Worm (Caenorhabditis elegans): ENCODE results near the gene hdl-2.
A peak's percentile ranks its signal among the peaks of the same experiment; 100 is the strongest.

Gene hdl-2

DNA sequence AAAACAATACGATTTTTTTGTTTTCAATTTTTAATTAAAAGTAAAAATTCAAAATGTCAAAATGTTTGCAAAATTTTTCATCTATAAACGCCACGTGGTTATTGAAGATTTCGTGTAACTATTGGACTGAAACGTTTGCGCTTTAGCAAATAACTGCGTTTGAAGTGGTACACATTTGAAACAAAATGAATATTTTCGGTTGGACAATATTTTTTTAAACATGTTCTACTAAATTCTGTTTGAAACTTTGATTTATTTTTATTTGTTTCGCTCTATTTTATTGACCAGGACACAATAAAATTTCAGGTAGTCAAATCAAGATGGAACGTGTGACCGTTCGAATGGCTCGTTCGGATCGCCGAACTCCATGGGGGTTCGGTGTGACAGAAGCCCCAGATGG lies 21.8 kb upstream of the hdl-2 start, which contains the start of gene alp-1:
alp-1 (plus strand) TSS at position 301 of the 400 bp plus-strand sequence.
- TF ChIP-seq daf-12 (tag; optimal IDR thresholded peaks at IDR 0.05) (no peak), lin-15B (tag; optimal IDR thresholded peaks at IDR 0.05) (no peak)

ce11 chrIV:8853301-8853700 lies 20.6 kb upstream of the hdl-2 start:
- no peak for TF ChIP-seq unc-39 (tag; optimal IDR thresholded peaks at IDR 0.05)
- TF ChIP-seq elt-2 (tag; optimal IDR thresholded peaks at IDR 0.05) = no peak
- no peak for TF ChIP-seq zag-1 (tag; optimal IDR thresholded peaks at IDR 0.05)
- no peak for TF ChIP-seq nhr-77 (tag; optimal IDR thresholded peaks at IDR 0.05)
- TF ChIP-seq mml-1 (tag; optimal IDR thresholded peaks at IDR 0.05) = no peak
- no peak for TF ChIP-seq ztf-11 (tag; optimal IDR thresholded peaks at IDR 0.05)
- no peak for TF ChIP-seq nfya-1 (tag; optimal IDR thresholded peaks at IDR 0.05; ENCODE audit: insufficient read depth)
- TF ChIP-seq nhr-11 (tag; optimal IDR thresholded peaks at IDR 0.05) = no peak
- TF ChIP-seq ceh-16 (tag; optimal IDR thresholded peaks at IDR 0.05) = no peak
- no peak for TF ChIP-seq elt-3 (tag; optimal IDR thresholded peaks at IDR 0.05)
- no peak for TF ChIP-seq ceh-9 (tag; optimal IDR thresholded peaks at IDR 0.05)
- no peak for TF ChIP-seq nhr-43 (tag; optimal IDR thresholded peaks at IDR 0.05; ENCODE audit: poor library complexity, severe bottlenecking)
- no peak for TF ChIP-seq jun-1 (tag; optimal IDR thresholded peaks at IDR 0.05)

DNA sequence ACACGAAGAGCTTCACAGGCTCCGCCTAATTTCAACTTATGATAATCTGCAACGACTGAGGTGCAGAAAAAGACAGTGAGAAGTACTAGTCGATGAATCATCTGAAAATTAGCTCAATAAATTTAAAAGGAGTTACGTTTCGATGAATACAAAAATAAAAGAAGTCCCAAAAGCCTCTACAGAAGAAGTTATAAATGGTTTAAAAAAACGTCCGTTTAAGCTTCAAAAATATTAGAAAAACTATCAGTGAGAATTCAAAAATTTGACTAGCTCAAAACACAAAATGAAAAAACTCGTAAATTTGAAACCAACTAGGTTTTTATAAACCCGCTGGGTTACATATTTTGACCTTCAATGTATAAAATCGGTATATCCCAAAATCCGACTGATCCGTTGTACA lies 18.0 kb upstream of the hdl-2 start, which contains the start of gene T11B7.5:
T11B7.5 (minus strand) TSS at position 101 of the 400 bp plus-strand sequence.
- no peak for TF ChIP-seq nhr-11 (tag; optimal IDR thresholded peaks at IDR 0.05)
- no peak for TF ChIP-seq ZK546.5 (tag; optimal IDR thresholded peaks at IDR 0.05)
- no peak for TF ChIP-seq ceh-9 (tag; optimal IDR thresholded peaks at IDR 0.05)
- TF ChIP-seq ceh-82 (tag; optimal IDR thresholded peaks at IDR 0.05) = no peak
- TF ChIP-seq nfya-1 (tag; optimal IDR thresholded peaks at IDR 0.05; ENCODE audit: insufficient read depth) = no peak

DNA sequence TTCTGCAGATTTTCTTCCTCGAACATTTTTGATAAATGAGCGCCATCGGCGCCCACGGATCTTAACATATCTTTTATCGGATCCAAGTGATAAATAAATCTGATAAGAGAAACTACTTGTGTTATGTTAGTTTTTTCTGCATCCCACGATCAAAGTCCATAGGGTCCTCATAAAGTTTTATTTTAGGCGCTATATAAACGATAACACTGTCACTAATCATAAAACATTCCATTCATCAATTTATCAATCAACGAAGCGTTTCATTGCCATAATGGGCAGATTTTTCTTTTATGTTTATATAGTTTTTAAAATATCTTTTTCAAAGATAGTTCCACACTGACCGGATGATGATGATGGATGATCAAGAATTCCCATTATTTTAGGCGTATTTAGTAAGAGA lies 9.3 kb upstream of the hdl-2 start:
- no peak for TF ChIP-seq nhr-28 (tag; optimal IDR thresholded peaks at IDR 0.05)
- TF ChIP-seq nhr-23 (tag; optimal IDR thresholded peaks at IDR 0.05) = peak; percentile 13

DNA sequence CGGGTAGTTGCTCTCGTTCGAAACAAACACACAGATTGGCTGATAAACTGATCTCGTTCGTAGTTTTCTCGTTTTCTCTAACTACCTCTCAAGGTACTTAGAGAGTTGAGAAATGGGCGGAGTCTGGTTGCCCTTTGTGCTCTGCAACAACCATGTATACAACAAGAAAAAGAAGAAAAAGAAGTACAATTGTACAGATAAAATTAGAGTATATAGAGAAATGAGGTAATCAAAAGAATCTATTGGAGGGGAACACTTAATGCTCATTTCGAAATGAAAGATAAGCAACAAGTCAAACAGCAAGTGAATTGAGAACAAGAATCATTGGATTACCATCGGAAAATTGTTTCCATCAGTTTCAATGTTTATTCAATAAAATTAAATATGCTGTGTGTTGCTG lies 8.6 kb upstream of the hdl-2 start, which contains the start of gene C09G9.1:
C09G9.1 (minus strand) TSS at position 143 of the 400 bp plus-strand sequence.
- peak; percentile 67 for TF ChIP-seq elt-2 (tag; optimal IDR thresholded peaks at IDR 0.05)
- peak; percentile 44 for TF ChIP-seq pha-4 (tag; optimal IDR thresholded peaks at IDR 0.05)
- TF ChIP-seq nhr-23 (tag; optimal IDR thresholded peaks at IDR 0.05) = no peak

DNA sequence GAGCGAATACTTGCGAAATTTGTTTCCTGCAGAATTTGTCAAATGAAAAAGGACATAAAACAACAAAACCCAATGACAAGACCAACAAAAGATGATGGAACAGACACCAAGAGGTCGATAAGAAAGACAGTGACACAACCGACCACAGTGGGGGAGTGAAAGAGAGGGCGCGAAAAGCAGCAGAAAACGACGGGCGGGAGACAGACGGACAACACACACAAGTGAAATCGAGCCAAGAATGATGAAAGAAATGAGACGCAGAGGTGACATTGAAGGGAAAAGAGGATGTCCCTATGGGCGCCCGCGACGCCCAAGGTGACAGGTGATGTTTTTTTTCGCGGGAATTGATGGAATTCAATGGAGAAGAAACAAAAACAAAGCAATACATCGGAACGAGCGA lies 7.9 kb upstream of the hdl-2 start:
- no peak for TF ChIP-seq mml-1 (tag; optimal IDR thresholded peaks at IDR 0.05)
- TF ChIP-seq unc-62 (GFP tag; optimal IDR thresholded peaks at IDR 0.05) = peak; percentile 84
- no peak for TF ChIP-seq nhr-77 (tag; optimal IDR thresholded peaks at IDR 0.05)
- no peak for TF ChIP-seq nhr-12 (tag; optimal IDR thresholded peaks at IDR 0.05)
- no peak for TF ChIP-seq ceh-9 (tag; optimal IDR thresholded peaks at IDR 0.05)
- TF ChIP-seq lin-15B (tag; optimal IDR thresholded peaks at IDR 0.05) = peak; percentile 21
- TF ChIP-seq fos-1 (tag; optimal IDR thresholded peaks at IDR 0.05) = peak; percentile 37
- peak; percentile 83 for TF ChIP-seq elt-2 (tag; optimal IDR thresholded peaks at IDR 0.05)
- TF ChIP-seq fkh-10 (GFP tag; optimal IDR thresholded peaks at IDR 0.05) = no peak
- TF ChIP-seq nhr-237 (tag; optimal IDR thresholded peaks at IDR 0.05) = no peak
- TF ChIP-seq jun-1 (tag; optimal IDR thresholded peaks at IDR 0.05) = peak; percentile 16
- TF ChIP-seq nhr-11 (tag; optimal IDR thresholded peaks at IDR 0.05) = no peak
- TF ChIP-seq ceh-28 (tag; optimal IDR thresholded peaks at IDR 0.05) = no peak
- TF ChIP-seq ceh-16 (tag; optimal IDR thresholded peaks at IDR 0.05) = no peak
- no peak for TF ChIP-seq sea-2 (GFP tag; optimal IDR thresholded peaks at IDR 0.05)
- peak; percentile 50 for TF ChIP-seq snpc-4 (tag; optimal IDR thresholded peaks at IDR 0.05)
- no peak for TF ChIP-seq nhr-28 (tag; optimal IDR thresholded peaks at IDR 0.05)
- TF ChIP-seq pha-4 (tag; optimal IDR thresholded peaks at IDR 0.05) = peak; percentile 81
- peak; percentile 4 for TF ChIP-seq mdl-1 (tag; optimal IDR thresholded peaks at IDR 0.05)
- peak; percentile 57 for TF ChIP-seq ama-1 (optimal IDR thresholded peaks at IDR 0.05)
- no peak for TF ChIP-seq elt-3 (tag; optimal IDR thresholded peaks at IDR 0.05)
- TF ChIP-seq unc-39 (tag; optimal IDR thresholded peaks at IDR 0.05) = no peak
- TF ChIP-seq ZK546.5 (tag; optimal IDR thresholded peaks at IDR 0.05) = no peak
- peak; percentile 35 for TF ChIP-seq egl-5 (tag; optimal IDR thresholded peaks at IDR 0.05)
- no peak for TF ChIP-seq ceh-82 (tag; optimal IDR thresholded peaks at IDR 0.05)
- TF ChIP-seq hmg-11 (tag; optimal IDR thresholded peaks at IDR 0.05) = peak; percentile 39
- peak; percentile 53 for TF ChIP-seq nfya-1 (tag; optimal IDR thresholded peaks at IDR 0.05; ENCODE audit: insufficient read depth)
- TF ChIP-seq skn-1 (tag; optimal IDR thresholded peaks at IDR 0.05) = no peak
- peak; percentile 95 for TF ChIP-seq nhr-25 (tag; optimal IDR thresholded peaks at IDR 0.05)
- TF ChIP-seq egl-27 (tag; optimal IDR thresholded peaks at IDR 0.05) = no peak
- TF ChIP-seq aly-2 (tag; optimal IDR thresholded peaks at IDR 0.05) = no peak
- TF ChIP-seq ztf-11 (tag; optimal IDR thresholded peaks at IDR 0.05) = no peak
- TF ChIP-seq pqm-1 (tag; optimal IDR thresholded peaks at IDR 0.05) = peak; percentile 27
- TF ChIP-seq ztf-4 (tag; optimal IDR thresholded peaks at IDR 0.05) = no peak
- no peak for TF ChIP-seq eor-1 (tag; optimal IDR thresholded peaks at IDR 0.05)
- TF ChIP-seq nhr-43 (tag; optimal IDR thresholded peaks at IDR 0.05; ENCODE audit: poor library complexity, severe bottlenecking) = no peak
- TF ChIP-seq lin-39 (tag; optimal IDR thresholded peaks at IDR 0.05) = peak; percentile 49
- TF ChIP-seq nhr-23 (tag; optimal IDR thresholded peaks at IDR 0.05) = peak; percentile 49
